Fruit fly (Drosophila melanogaster) whole organism, embryonic: ENCODE measurements around the gene CG31952.

Experiments
- Bdp1 ChIP-seq: fragments of 200-800 bp; sonication (Bioruptor generic); optimal IDR thresholded peaks from 3 replicates; lab custom pipeline; 2016; ENCODE audit warnings: missing biosample characterization, missing genetic modification characterization
- BtbVII ChIP-seq: fragments of 200-800 bp; sonication (Bioruptor generic); optimal IDR thresholded peaks from 3 replicates; lab custom pipeline; 2017; ENCODE audit warnings: missing biosample characterization, mild to moderate bottlenecking, missing genetic modification characterization
- CG10274 ChIP-seq: fragments of 200-800 bp; sonication (Bioruptor generic); optimal IDR thresholded peaks from 3 replicates; lab custom pipeline; 2017; ENCODE audit warnings: missing biosample characterization, mild to moderate bottlenecking, missing genetic modification characterization
- CG10366 ChIP-seq: fragments of 200-800 bp; sonication (Bioruptor generic); IDR thresholded peaks from 2 replicates; pipeline ENCODE4 v1.3.6; 2022; ENCODE audit warnings: missing biosample characterization, missing genetic modification characterization
- CG1603 ChIP-seq: fragments of 200-800 bp; sonication (Bioruptor generic); optimal IDR thresholded peaks from 2 replicates; lab custom pipeline; 2019; ENCODE audit warnings: missing biosample characterization, mild to moderate bottlenecking, missing genetic modification characterization, moderate library complexity
- CG16779 ChIP-seq: fragments of 200-800 bp; sonication (Bioruptor generic); IDR thresholded peaks from 2 replicates; pipeline ENCODE4 v1.3.6; 2022; ENCODE audit warnings: missing biosample characterization, missing genetic modification characterization
- CG17359 ChIP-seq: fragments of 200-800 bp; sonication (Bioruptor generic); optimal IDR thresholded peaks from 3 replicates; lab custom pipeline; 2018; ENCODE audit warnings: missing biosample characterization, mild to moderate bottlenecking, missing genetic modification characterization, moderate library complexity
- CG2678 ChIP-seq: fragments of 200-800 bp; sonication (Bioruptor generic); optimal IDR thresholded peaks from 3 replicates; lab custom pipeline; 2019; ENCODE audit warnings: missing biosample characterization, mild to moderate bottlenecking, missing genetic modification characterization, moderate library complexity
- CG33213 ChIP-seq: fragments of 200-800 bp; sonication (Bioruptor generic); optimal IDR thresholded peaks from 3 replicates; lab custom pipeline; 2016; ENCODE audit warnings: missing biosample characterization, missing genetic modification characterization
- CG4820 ChIP-seq: fragments of 200-800 bp; sonication (Bioruptor generic); optimal IDR thresholded peaks from 3 replicates; lab custom pipeline; 2016; ENCODE audit warnings: missing biosample characterization, missing genetic modification characterization
- CG7839 ChIP-seq: fragments of 200-800 bp; sonication (Bioruptor generic); optimal IDR thresholded peaks from 3 replicates; lab custom pipeline; 2018; ENCODE audit warnings: missing biosample characterization, mild to moderate bottlenecking, missing genetic modification characterization, moderate library complexity
- CG8089 ChIP-seq: fragments of 200-800 bp; sonication (Bioruptor generic); optimal IDR thresholded peaks from 3 replicates; lab custom pipeline; 2016; ENCODE audit warnings: missing biosample characterization, missing genetic modification characterization
- CG8765 ChIP-seq: fragments of 200-800 bp; sonication (Bioruptor generic); IDR thresholded peaks from 2 replicates; pipeline ENCODE4 v1.3.6; 2022; ENCODE audit warnings: missing biosample characterization, missing genetic modification characterization
- CG9437 ChIP-seq: fragments of 200-800 bp; sonication (Bioruptor generic); optimal IDR thresholded peaks from 2 replicates; lab custom pipeline; 2018; ENCODE audit warnings: missing biosample characterization, mild to moderate bottlenecking, missing genetic modification characterization
- D19B ChIP-seq: fragments of 200-800 bp; sonication (Bioruptor generic); optimal IDR thresholded peaks from 2 replicates; lab custom pipeline; 2017; ENCODE audit warnings: missing biosample characterization, mild to moderate bottlenecking, missing genetic modification characterization
- Dek ChIP-seq: fragments of 200-800 bp; sonication (Bioruptor generic); optimal IDR thresholded peaks from 3 replicates; lab custom pipeline; 2019; ENCODE audit warnings: missing biosample characterization, mild to moderate bottlenecking, missing genetic modification characterization, moderate library complexity
- Dll ChIP-seq: fragments of 200-800 bp; sonication (Bioruptor generic); IDR thresholded peaks from 4 replicates; pipeline ENCODE4 v1.3.6; 2022; ENCODE audit warnings: missing biosample characterization, missing genetic modification characterization; ENCODE audit not compliant: partially characterized antibody
- Elba2 ChIP-seq: fragments of 200-800 bp; sonication (Bioruptor generic); optimal IDR thresholded peaks from 3 replicates; lab custom pipeline; 2016; ENCODE audit warnings: missing biosample characterization, missing genetic modification characterization
- Fer2 ChIP-seq: fragments of 200-800 bp; sonication (Bioruptor generic); optimal IDR thresholded peaks from 2 replicates; lab custom pipeline; 2018; ENCODE audit warnings: missing biosample characterization, mild to moderate bottlenecking, missing genetic modification characterization, moderate library complexity
- Gug ChIP-seq: fragments of 200-800 bp; sonication (Bioruptor generic); IDR thresholded peaks from 4 replicates; pipeline ENCODE4 v1.3.6; 2022; ENCODE audit warnings: missing biosample characterization, missing genetic modification characterization
- HmgZ ChIP-seq: fragments of 200-800 bp; sonication (Bioruptor generic); optimal IDR thresholded peaks from 2 replicates; lab custom pipeline; 2018; ENCODE audit warnings: missing biosample characterization, mild to moderate bottlenecking, missing genetic modification characterization
- Hr39 ChIP-seq: fragments of >200 bp; optimal IDR thresholded peaks from 2 replicates; lab custom pipeline; 2017
- Lhr ChIP-seq: fragments of 200-800 bp; sonication (Bioruptor generic); optimal IDR thresholded peaks from 3 replicates; lab custom pipeline; 2017; ENCODE audit warnings: mild to moderate bottlenecking, missing biosample characterization, missing genetic modification reagents, missing genetic modification characterization
- Med ChIP-seq: fragments of 200-800 bp; sonication (Bioruptor generic); peaks from one replicate; lab custom pipeline; 2016; ENCODE audit warnings: missing biosample characterization, missing genetic modification characterization, mild to moderate bottlenecking, inconsistent platforms, moderate library complexity
- Mes4 ChIP-seq: fragments of 200-800 bp; sonication (Bioruptor generic); optimal IDR thresholded peaks from 2 replicates; lab custom pipeline; 2016; ENCODE audit warnings: missing biosample characterization, missing genetic modification characterization
- NfI ChIP-seq: fragments of 200-800 bp; sonication (Bioruptor generic); optimal IDR thresholded peaks from 3 replicates; lab custom pipeline; 2018; ENCODE audit warnings: missing biosample characterization, mild to moderate bottlenecking, missing genetic modification characterization, moderate library complexity
- Oli ChIP-seq: fragments of 200-800 bp; sonication (Bioruptor generic); optimal IDR thresholded peaks from 2 replicates; lab custom pipeline; 2018; ENCODE audit warnings: missing biosample characterization, mild to moderate bottlenecking, missing genetic modification characterization, moderate library complexity
- Ravus ChIP-seq: fragments of 200-800 bp; sonication (Bioruptor generic); IDR thresholded peaks from 2 replicates; pipeline ENCODE4 v1.3.6; 2022; ENCODE audit warnings: missing biosample characterization, missing genetic modification characterization
- Spps ChIP-seq: fragments of 200-800 bp; sonication (Bioruptor generic); optimal IDR thresholded peaks from 2 replicates; lab custom pipeline; 2018; ENCODE audit warnings: missing biosample characterization, mild to moderate bottlenecking, missing genetic modification characterization
- Sry-β ChIP-seq: fragments of 200-800 bp; sonication (Bioruptor generic); optimal IDR thresholded peaks from 2 replicates; lab custom pipeline; 2018; ENCODE audit warnings: missing biosample characterization, mild to moderate bottlenecking, missing genetic modification characterization, moderate library complexity
- Sry-δ ChIP-seq: fragments of 200-800 bp; sonication (Bioruptor generic); optimal IDR thresholded peaks from 2 replicates; lab custom pipeline; 2016; ENCODE audit warnings: missing biosample characterization, missing genetic modification characterization
- Usf ChIP-seq: fragments of 200-800 bp; sonication (Bioruptor generic); optimal IDR thresholded peaks from 2 replicates; lab custom pipeline; 2017; ENCODE audit warnings: missing genotype, missing biosample characterization, missing genetic modification characterization
- Vsx1 ChIP-seq: fragments of 200-800 bp; sonication (Bioruptor generic); optimal IDR thresholded peaks from 2 replicates; lab custom pipeline; 2017; ENCODE audit warnings: missing biosample characterization, mild to moderate bottlenecking, missing genetic modification characterization, missing genetic modification reagents
- ac ChIP-seq: fragments of 200-800 bp; sonication (Bioruptor generic); optimal IDR thresholded peaks from 3 replicates; lab custom pipeline; 2017; ENCODE audit warnings: missing biosample characterization, mild to moderate bottlenecking, missing genetic modification characterization
- ase ChIP-seq: fragments of 200-800 bp; sonication (Bioruptor generic); IDR thresholded peaks from 3 replicates; pipeline ENCODE4 v1.3.6; 2022; ENCODE audit warnings: missing biosample characterization, missing genetic modification characterization
- cad ChIP-seq: fragments of >200 bp; optimal IDR thresholded peaks from 2 replicates; lab custom pipeline; 2017; ENCODE audit warnings: missing biosample characterization, missing genetic modification characterization
- cato ChIP-seq: fragments of 200-800 bp; sonication (Bioruptor generic); optimal IDR thresholded peaks from 2 replicates; lab custom pipeline; 2016; ENCODE audit warnings: missing biosample characterization, missing genetic modification characterization, borderline replicate concordance
- caup ChIP-seq: fragments of 200-800 bp; sonication (Bioruptor generic); optimal IDR thresholded peaks from 3 replicates; lab custom pipeline; 2017; ENCODE audit warnings: missing biosample characterization, mild to moderate bottlenecking, missing genetic modification characterization, moderate library complexity; ENCODE audit not compliant: severe bottlenecking
- crp ChIP-seq, 2 experiments: fragments of 200-800 bp; sonication (Bioruptor generic); optimal IDR thresholded peaks; 2 replicates in 1 of 2; 3 replicates in 1 of 2; lab custom pipeline; 2017; ENCODE audit warnings: missing biosample characterization in 2 of 2, missing genetic modification characterization in 2 of 2, mild to moderate bottlenecking in 1 of 2, moderate library complexity in 1 of 2
- cwo ChIP-seq: fragments of 200-800 bp; sonication (Bioruptor generic); optimal IDR thresholded peaks from 3 replicates; lab custom pipeline; 2017; ENCODE audit warnings: missing biosample characterization, missing genetic modification characterization, mild to moderate bottlenecking, moderate library complexity, missing genetic modification reagents
- en ChIP-seq: fragments of 200-800 bp; sonication (Bioruptor generic); optimal IDR thresholded peaks from 2 replicates; lab custom pipeline; 2016; ENCODE audit warnings: missing biosample characterization, missing genetic modification characterization
- ewg ChIP-seq: fragments of 200-800 bp; sonication (Bioruptor generic); optimal IDR thresholded peaks from 3 replicates; lab custom pipeline; 2017; ENCODE audit warnings: mild to moderate bottlenecking, missing biosample characterization, missing genetic modification reagents, missing genetic modification characterization
- fu2 ChIP-seq: fragments of 200-800 bp; sonication (Bioruptor generic); optimal IDR thresholded peaks from 2 replicates; lab custom pipeline; 2016; ENCODE audit warnings: missing biosample characterization, missing genetic modification characterization
- hth ChIP-seq: fragments of >200 bp; optimal IDR thresholded peaks from 2 replicates; lab custom pipeline; 2017; ENCODE audit warnings: inconsistent platforms
- knrl ChIP-seq: fragments of 200-800 bp; sonication (Bioruptor generic); IDR thresholded peaks from 3 replicates; pipeline ENCODE4 v1.3.6; 2022; ENCODE audit warnings: missing biosample characterization, missing genetic modification characterization; ENCODE audit not compliant: partially characterized antibody
- nerfin-1 ChIP-seq: fragments of 200-800 bp; sonication (Bioruptor generic); optimal IDR thresholded peaks from 3 replicates; lab custom pipeline; 2019; ENCODE audit warnings: missing biosample characterization, mild to moderate bottlenecking, missing genetic modification characterization, moderate library complexity
- pho ChIP-seq: fragments of 200-800 bp; sonication (Bioruptor generic); optimal IDR thresholded peaks from 2 replicates; lab custom pipeline; 2016; ENCODE audit warnings: missing biosample characterization, missing genetic modification characterization
- pnt ChIP-seq: fragments of 200-800 bp; sonication (Bioruptor generic); optimal IDR thresholded peaks from 3 replicates; lab custom pipeline; 2016; ENCODE audit warnings: missing biosample characterization, missing genetic modification characterization
- sna ChIP-seq: fragments of 200-800 bp; sonication (Bioruptor generic); IDR thresholded peaks from 2 replicates; pipeline ENCODE4 v1.3.6; 2022; ENCODE audit warnings: missing biosample characterization, missing genetic modification characterization; ENCODE audit not compliant: partially characterized antibody
- vvl ChIP-seq: fragments of 200-800 bp; sonication (Bioruptor generic); IDR thresholded peaks from 2 replicates; pipeline ENCODE4 v1.3.6; 2022; ENCODE audit warnings: missing biosample characterization, missing genetic modification characterization
- zen ChIP-seq: fragments of 200-800 bp; sonication (Bioruptor generic); optimal IDR thresholded peaks from 3 replicates; lab custom pipeline; 2018; ENCODE audit warnings: missing biosample characterization, mild to moderate bottlenecking, missing genetic modification characterization, moderate library complexity

The CG31952 gene

DNA sequence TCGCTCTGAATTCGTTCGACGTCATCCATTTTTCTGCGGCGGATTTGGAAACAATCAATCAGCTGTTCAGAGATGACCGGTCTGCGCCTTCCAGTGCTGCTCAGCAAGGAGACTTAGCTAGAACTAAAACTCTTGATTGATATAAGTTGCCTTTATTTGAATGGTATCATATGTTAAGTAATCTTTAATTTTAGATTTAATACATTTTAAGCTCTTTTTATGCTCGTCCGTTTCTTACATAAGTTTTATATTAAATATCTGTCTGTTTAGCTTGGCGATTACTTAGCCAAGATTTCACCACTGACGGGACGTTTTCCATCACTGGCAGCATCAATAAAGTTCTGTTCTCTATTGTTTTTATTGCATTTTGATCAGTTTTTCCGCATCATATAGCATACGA, 40.5 kb downstream of the CG31952 start, which contains the start of the genes Cog3 and Sec5 (continued):
- no peak for TF ChIP-seq caup
- TF ChIP-seq zen (tag; lab: Kevin White, UChicago): peak; percentile 67
- no peak; the same call in 3 of the 4 replicates for TF ChIP-seq Dll
- no peak for TF ChIP-seq ac
- TF ChIP-seq CG1603 (tag; lab: Kevin White, UChicago): no peak
- peak; percentile 7 for TF ChIP-seq cato (GFP tag; lab: Kevin White, UChicago)
- peak; percentile 78 for TF ChIP-seq NfI
- TF ChIP-seq cad (GFP tag; lab: Kevin White, UChicago): no peak
- TF ChIP-seq Oli (tag; lab: Kevin White, UChicago): no peak
- TF ChIP-seq CG17359 (tag; lab: Kevin White, UChicago): peak; percentile 57
- TF ChIP-seq Sry-δ (GFP tag; lab: Kevin White, UChicago): no peak
- peak; percentile 100 for TF ChIP-seq Sry-β (GFP tag; lab: Kevin White, UChicago)
- no peak for TF ChIP-seq CG8765 (GFP tag; lab: Robert Waterston, UW)
- TF ChIP-seq CG10366 (GFP tag; lab: Robert Waterston, UW): 0 out of 2 replicates have a peak, but pooled peaks have one; percentile 21
- peak; percentile 27 for TF ChIP-seq CG4820 (GFP tag; lab: Kevin White, UChicago)
- TF ChIP-seq Med (GFP tag; lab: Kevin White, UChicago): peak; percentile 89
- peak; percentile 29 for TF ChIP-seq pho (GFP tag; lab: Kevin White, UChicago)
- no peak for TF ChIP-seq en (GFP tag; lab: Kevin White, UChicago)
- peak; percentile 20 for TF ChIP-seq Elba2 (GFP tag; lab: Kevin White, UChicago)
- TF ChIP-seq CG7839 (tag; lab: Kevin White, UChicago): no peak
- no peak for TF ChIP-seq Ravus (GFP tag; lab: Robert Waterston, UW)
- no peak for TF ChIP-seq Spps
- no peak for TF ChIP-seq ase (GFP tag; lab: Robert Waterston, UW)
- no peak for TF ChIP-seq D19B (GFP tag; lab: Kevin White, UChicago)
- no peak for TF ChIP-seq knrl (GFP tag; lab: Robert Waterston, UW)
- peak; percentile 59 for TF ChIP-seq CG9437 (GFP tag; lab: Kevin White, UChicago)
- peak; percentile 49 for TF ChIP-seq Dek
- no peak for TF ChIP-seq CG16779 (GFP tag; lab: Robert Waterston, UW)
- TF ChIP-seq Mes4 (GFP tag; lab: Kevin White, UChicago): peak; percentile 3
- TF ChIP-seq Vsx1 (GFP tag; lab: Kevin White, UChicago): no peak
- peak; percentile 93 to 98 for TF ChIP-seq crp (GFP tag; optimal IDR thresholded peaks at IDR 0.05; lab: Kevin White, UChicago)
- TF ChIP-seq pnt (GFP tag; lab: Kevin White, UChicago): no peak
- TF ChIP-seq CG8089 (GFP tag; lab: Kevin White, UChicago): no peak
- no peak for TF ChIP-seq sna (GFP tag; lab: Robert Waterston, UW)
- TF ChIP-seq vvl (GFP tag; lab: Robert Waterston, UW): peak; percentile 75
- no peak for TF ChIP-seq CG10274 (GFP tag; lab: Kevin White, UChicago)
- TF ChIP-seq Bdp1 (GFP tag; lab: Kevin White, UChicago): peak; percentile 67
- TF ChIP-seq BtbVII: no peak
- no peak for TF ChIP-seq ewg
- TF ChIP-seq Gug (GFP tag; lab: Robert Waterston, UW): no peak; the same call in 3 of the 4 replicates
- no peak for TF ChIP-seq Lhr (GFP tag; lab: Kevin White, UChicago)
- TF ChIP-seq nerfin-1 (tag; lab: Kevin White, UChicago): peak; percentile 67
- TF ChIP-seq HmgZ: peak; percentile 38
- peak; percentile 66 for TF ChIP-seq Fer2 (tag; lab: Kevin White, UChicago)
- peak; percentile 58 for TF ChIP-seq fu2 (GFP tag; lab: Kevin White, UChicago)
- no peak for TF ChIP-seq Hr39 (lab: Kevin White, UChicago)
- TF ChIP-seq Usf: peak; percentile 13
- no peak for TF ChIP-seq cwo (GFP tag; lab: Kevin White, UChicago)
- no peak for TF ChIP-seq hth (lab: Kevin White, UChicago)
- TF ChIP-seq CG33213 (GFP tag; lab: Kevin White, UChicago): no peak
- no peak for TF ChIP-seq CG2678 (tag; lab: Kevin White, UChicago)
